Fruit fly (Drosophila melanogaster) whole organism: ENCODE data around the gene SPR.

Experiments used
- CG8478 ChIP-seq: fragments of >200 bp; optimal IDR thresholded peaks from 2 replicates; lab custom pipeline; 2018; ENCODE audit warnings: inconsistent platforms
- Dll ChIP-seq: fragments of >200 bp; optimal IDR thresholded peaks from 2 replicates; lab custom pipeline; 2017
- EcR ChIP-seq, 2 experiments: fragments of >200 bp; optimal IDR thresholded peaks; 2 replicates each; lab custom pipeline; 2017; ENCODE audit warnings: missing biosample characterization in 2 of 2, missing genetic modification characterization in 2 of 2, missing genetic modification reagents in 2 of 2
- pan ChIP-seq: fragments of >200 bp; optimal IDR thresholded peaks from 2 replicates; lab custom pipeline; 2017
- psq ChIP-seq: fragments of >200 bp; optimal IDR thresholded peaks from 2 replicates; lab custom pipeline; 2017
- usp ChIP-seq: fragments of >200 bp; optimal IDR thresholded peaks from 2 replicates; lab custom pipeline; 2017; ENCODE audit warnings: missing biosample characterization, missing genetic modification characterization, mixed read lengths

DNA sequence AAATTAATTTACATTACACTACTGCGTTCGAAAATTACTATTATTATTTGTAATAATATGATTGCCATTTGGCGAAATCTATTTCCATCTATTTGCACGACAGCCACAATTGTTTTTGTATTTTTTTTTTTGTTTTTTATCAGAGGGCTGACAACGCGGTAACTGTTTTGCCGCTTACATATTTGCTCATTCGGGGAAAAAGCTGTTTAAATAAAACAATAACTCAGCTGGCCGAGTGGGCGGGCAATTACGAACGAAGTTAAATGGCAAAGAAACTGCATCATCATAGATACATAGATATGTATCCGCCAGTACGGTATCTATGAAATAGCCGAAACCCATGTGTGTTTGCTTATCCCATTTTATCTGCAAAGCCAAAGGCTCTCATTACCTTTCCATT, 37.6 kb upstream of the SPR start:
- TF ChIP-seq usp (GFP tag; lab: Kevin White, UChicago) (no peak), pan (lab: Kevin White, UChicago) (no peak), EcR (GFP tag; optimal IDR thresholded peaks at IDR 0.05; lab: Kevin White, UChicago) (no peak), psq (lab: Kevin White, UChicago) (no peak), CG8478 (lab: Kevin White, UChicago) (no peak), Dll (lab: Kevin White, UChicago) (no peak)
